Worm (Caenorhabditis elegans) whole organism, midembryonic: ENCODE results near the gene C24A3.4.

Source experiments
- flt-1 ChIP-seq: fragments of 200-800 bp; sonication (Bioruptor generic); IDR thresholded peaks from 2 replicates; pipeline ENCODE4 v1.3.6; 2022; ENCODE audit warnings: missing genetic modification characterization, missing compliant biosample characterization
- med-1 ChIP-seq: sonication (generic microtip); optimal IDR thresholded peaks from 2 replicates; lab custom pipeline; 2017; ENCODE audit warnings: missing genetic modification characterization, mild to moderate bottlenecking, missing compliant biosample characterization, antibody characterized with exemption, missing genetic modification reagents; ENCODE audit not compliant: insufficient read depth
- ref-1 ChIP-seq: fragments of 200-800 bp; sonication (Bioruptor generic); conservative IDR thresholded peaks from 2 replicates; pipeline ENCODE4 v1.3.6; 2022; ENCODE audit warnings: missing genetic modification reagents, missing genetic modification characterization, missing compliant biosample characterization
- tab-1 ChIP-seq: fragments of 200-800 bp; sonication (Bioruptor generic); IDR thresholded peaks from 2 replicates; pipeline ENCODE4 v1.3.6; 2022; ENCODE audit warnings: missing genetic modification characterization, missing compliant biosample characterization
- ztf-23 ChIP-seq: fragments of 200-800 bp; sonication (Bioruptor generic); IDR thresholded peaks from 2 replicates; pipeline ENCODE4 v1.3.6; 2022; ENCODE audit warnings: missing genetic modification reagents, missing genetic modification characterization, missing compliant biosample characterization
- ztf-29 ChIP-seq: fragments of 200-800 bp; sonication (Bioruptor generic); IDR thresholded peaks from 2 replicates; pipeline ENCODE4 v1.3.6; 2022; ENCODE audit warnings: missing genetic modification reagents, missing genetic modification characterization, missing compliant biosample characterization

- TF ChIP-seq ztf-23 (no peak), ref-1 (GFP tag; lab: Robert Waterston, UW) (no peak), tab-1 (GFP tag; lab: Robert Waterston, UW) (no peak), med-1 (GFP tag; lab: Kevin White, UChicago) (no peak), flt-1 (no peak), ztf-29 (GFP tag; lab: Robert Waterston, UW) (no peak)
These were observed 5.4 kb downstream of the C24A3.4 start, which contains the start of gene C24A3.2 for ce11 chrX:8997450-8998075.
